Worm (Caenorhabditis elegans): ENCODE results near the gene F44E2.9.

The F44E2.9 gene

ce11 chrIII:8888956-8889355, 38.6 kb upstream of the F44E2.9 start, which contains the start of gene ZK637.14 (continued):
- no peak for TF ChIP-seq ztf-11 (tag; optimal IDR thresholded peaks at IDR 0.05)

ce11 chrIII:8887184-8887801, 37.0 kb upstream of the F44E2.9 start, which contains the start of gene famh-136:
TSS of gene famh-136 (plus strand) at chrIII:8887751.
- TF ChIP-seq daf-12 (tag; optimal IDR thresholded peaks at IDR 0.05), result no peak
- peak; percentile 98 for TF ChIP-seq dve-1 (tag; optimal IDR thresholded peaks at IDR 0.05; ENCODE audit: insufficient read depth)
- peak; percentile 64; the same call in 1 of the 2 replicates for TF ChIP-seq nhr-42 (GFP tag; IDR thresholded peaks at IDR 0.05)
- peak; percentile 11 for TF ChIP-seq F49E8.2 (tag; optimal IDR thresholded peaks at IDR 0.05; ENCODE audit: borderline replicate concordance)
- no peak for TF ChIP-seq ceh-44 (GFP tag; IDR thresholded peaks at IDR 0.05)
- TF ChIP-seq madf-9 (GFP tag; conservative IDR thresholded peaks at IDR 0.05), result 0 out of 2 replicates have a peak, but pooled peaks have one; percentile 33
- TF ChIP-seq mxl-2 (GFP tag; conservative IDR thresholded peaks at IDR 0.05), result no peak
- peak; percentile 77 for TF ChIP-seq spr-1 (tag; optimal IDR thresholded peaks at IDR 0.05)
- TF ChIP-seq unc-39 (tag; optimal IDR thresholded peaks at IDR 0.05), result no peak
- no peak for TF ChIP-seq nhr-10 (tag; optimal IDR thresholded peaks at IDR 0.05)
- peak; percentile 85 for TF ChIP-seq lin-38 (GFP tag; IDR thresholded peaks at IDR 0.05)
- peak; percentile 95 for TF ChIP-seq mep-1 (tag; optimal IDR thresholded peaks at IDR 0.05)
- no peak for TF ChIP-seq ZK546.5 (tag; optimal IDR thresholded peaks at IDR 0.05)
- TF ChIP-seq hif-1 (tag; optimal IDR thresholded peaks at IDR 0.05), result peak in 1 of 2 experiments; percentile 73
- peak; percentile 83 for TF ChIP-seq lin-13 (GFP tag; optimal IDR thresholded peaks at IDR 0.05)
- TF ChIP-seq lin-29 (GFP tag; IDR thresholded peaks at IDR 0.05), result no peak
- no peak for TF ChIP-seq aly-2 (tag; optimal IDR thresholded peaks at IDR 0.05)
- no peak for TF ChIP-seq R02D3.7 (tag; optimal IDR thresholded peaks at IDR 0.05)
- TF ChIP-seq ceh-82 (tag; optimal IDR thresholded peaks at IDR 0.05), result no peak
- TF ChIP-seq T26A8.4 (GFP tag; IDR thresholded peaks at IDR 0.05), result peak; percentile 80
- TF ChIP-seq nhr-102 (tag; optimal IDR thresholded peaks at IDR 0.05), result peak; percentile 85
- peak; percentile 41 for TF ChIP-seq mxl-3 (GFP tag; optimal IDR thresholded peaks at IDR 0.05)
- TF ChIP-seq ama-1 (optimal IDR thresholded peaks at IDR 0.05), result no peak
- TF ChIP-seq Y5F2A.4 (GFP tag; optimal IDR thresholded peaks at IDR 0.05), result no peak
- no peak for TF ChIP-seq ces-1 (GFP tag; optimal IDR thresholded peaks at IDR 0.05)
- peak; percentile 82 for TF ChIP-seq nhr-28 (tag; optimal IDR thresholded peaks at IDR 0.05)
- TF ChIP-seq daf-8 (GFP tag; IDR thresholded peaks at IDR 0.05), result no peak
- peak; percentile 75 for TF ChIP-seq nhr-11 (tag; optimal IDR thresholded peaks at IDR 0.05)
- peak; percentile 82 for TF ChIP-seq T20F7.1 (GFP tag; optimal IDR thresholded peaks at IDR 0.05)
- no peak for TF ChIP-seq nhr-237 (tag; optimal IDR thresholded peaks at IDR 0.05)
- TF ChIP-seq zfp-2 (tag; optimal IDR thresholded peaks at IDR 0.05), result no peak
- TF ChIP-seq F44E2.7 (GFP tag; IDR thresholded peaks at IDR 0.05), result no peak
- TF ChIP-seq php-3 (GFP tag; IDR thresholded peaks at IDR 0.05), result peak; percentile 56
- peak; percentile 52 for TF ChIP-seq duxl-1 (tag; optimal IDR thresholded peaks at IDR 0.05; ENCODE audit: poor library complexity)
- TF ChIP-seq lim-7 (GFP tag; IDR thresholded peaks at IDR 0.05), result no peak
- TF ChIP-seq sdz-12 (GFP tag; optimal IDR thresholded peaks at IDR 0.05), result no peak
- TF ChIP-seq lin-1 (GFP tag; IDR thresholded peaks at IDR 0.05), result no peak
- peak; percentile 51; the same call in 1 of the 2 replicates for TF ChIP-seq tra-1 (GFP tag; IDR thresholded peaks at IDR 0.05)
- peak; percentile 90 for TF ChIP-seq nhr-77 (tag; optimal IDR thresholded peaks at IDR 0.05)
- TF ChIP-seq dmd-9 (GFP tag; IDR thresholded peaks at IDR 0.05), result no peak
- no peak for TF ChIP-seq madf-5 (GFP tag; IDR thresholded peaks at IDR 0.05)
- TF ChIP-seq D1046.2 (GFP tag; IDR thresholded peaks at IDR 0.05), result 0 out of 2 replicates have a peak, but pooled peaks have one; percentile 11
- TF ChIP-seq ceh-28 (tag; optimal IDR thresholded peaks at IDR 0.05), result no peak
- peak; percentile 60; the same call in 1 of the 2 replicates for TF ChIP-seq mdt-29 (GFP tag; IDR thresholded peaks at IDR 0.05)
- peak; percentile 23 to 78 for TF ChIP-seq daf-16 (GFP tag; optimal IDR thresholded peaks at IDR 0.05)
- TF ChIP-seq daf-16 (tag; optimal IDR thresholded peaks at IDR 0.05), result peak; percentile 78
- TF ChIP-seq ztf-7 (tag; optimal IDR thresholded peaks at IDR 0.05), result peak; percentile 64
- peak; percentile 76 for TF ChIP-seq pha-4 (GFP tag; IDR thresholded peaks at IDR 0.05)
- TF ChIP-seq pha-4 (tag; optimal IDR thresholded peaks at IDR 0.05), result peak; percentile 89
